Worm (Caenorhabditis elegans) whole organism, early embryonic: ENCODE data around the gene C54F6.20.
"Not testable (repeated sequence)": the region's sequence is repeated elsewhere in the genome, so short reads cannot be mapped to it uniquely, and the experiment has no call there.

ENCODE experiments used
- B0310.2 ChIP-seq: sonication (generic microtip); optimal IDR thresholded peaks from 2 replicates; lab custom pipeline; 2016; ENCODE audit warnings: mild to moderate bottlenecking, missing genetic modification characterization, missing compliant biosample characterization
- F13C5.2 ChIP-seq: sonication (generic microtip); optimal IDR thresholded peaks from 2 replicates; lab custom pipeline; 2017; ENCODE audit warnings: mild to moderate bottlenecking, missing genetic modification characterization, inconsistent platforms, missing compliant biosample characterization
- aly-1 ChIP-seq: sonication (generic microtip); optimal IDR thresholded peaks from 2 replicates; lab custom pipeline; 2016; ENCODE audit warnings: missing genetic modification characterization, missing compliant biosample characterization
- ama-1 ChIP-seq: fragments of 150-350 bp; optimal IDR thresholded peaks from 2 replicates; lab custom pipeline; 2014
- ceh-13 ChIP-seq: fragments of 200-800 bp; sonication (Bioruptor generic); optimal IDR thresholded peaks from 2 replicates; lab custom pipeline; 2018; ENCODE audit warnings: mild to moderate bottlenecking, missing genetic modification characterization, missing compliant biosample characterization
- ceh-36 ChIP-seq: sonication (generic microtip); optimal IDR thresholded peaks from 2 replicates; lab custom pipeline; 2016; ENCODE audit warnings: missing genetic modification characterization, inconsistent platforms, missing compliant biosample characterization
- ets-7 ChIP-seq: sonication (generic microtip); optimal IDR thresholded peaks from 2 replicates; lab custom pipeline; 2016; ENCODE audit warnings: missing genotype, missing genetic modification characterization, missing compliant biosample characterization
- flt-1 ChIP-seq: fragments of 200-800 bp; sonication (Bioruptor generic); IDR thresholded peaks from 2 replicates; pipeline ENCODE4 v1.3.6; 2022; ENCODE audit warnings: missing genetic modification characterization, missing compliant biosample characterization
- hmbx-1 ChIP-seq: sonication (generic microtip); optimal IDR thresholded peaks from 2 replicates; lab custom pipeline; 2016; ENCODE audit warnings: mild to moderate bottlenecking, missing genetic modification characterization, missing compliant biosample characterization
- hmg-4 ChIP-seq: fragments of 200-800 bp; sonication (Bioruptor generic); optimal IDR thresholded peaks from 2 replicates; lab custom pipeline; 2018; ENCODE audit warnings: mild to moderate bottlenecking, missing genetic modification characterization, missing compliant biosample characterization
- hnd-1 ChIP-seq: sonication (generic microtip); optimal IDR thresholded peaks from 2 replicates; lab custom pipeline; 2016; ENCODE audit warnings: missing genetic modification characterization, missing compliant biosample characterization
- pes-1 ChIP-seq: fragments of 200-800 bp; sonication (Bioruptor generic); IDR thresholded peaks from 2 replicates; pipeline ENCODE4 v1.3.6; 2022; ENCODE audit warnings: missing genetic modification reagents, missing genetic modification characterization, missing compliant biosample characterization
- scrt-1 ChIP-seq: fragments of 200-800 bp; sonication (Bioruptor generic); IDR thresholded peaks from 2 replicates; pipeline ENCODE4 v1.3.6; 2022; ENCODE audit warnings: missing genetic modification characterization, missing compliant biosample characterization
- sea-1 ChIP-seq: fragments of 200-800 bp; sonication (Bioruptor generic); conservative IDR thresholded peaks from 2 replicates; pipeline ENCODE4 v1.3.6; 2022; ENCODE audit warnings: missing genetic modification characterization, missing compliant biosample characterization
- tbx-11 ChIP-seq: fragments of 200-800 bp; sonication (Bioruptor generic); IDR thresholded peaks from 2 replicates; pipeline ENCODE4 v1.3.6; 2022; ENCODE audit warnings: missing genetic modification characterization, missing compliant biosample characterization
- tbx-37 ChIP-seq: fragments of 200-800 bp; sonication (Bioruptor generic); conservative IDR thresholded peaks from 2 replicates; pipeline ENCODE4 v1.3.6; 2022; ENCODE audit warnings: missing genetic modification reagents, missing genetic modification characterization, missing compliant biosample characterization
- tra-4 ChIP-seq: sonication (generic microtip); optimal IDR thresholded peaks from 2 replicates; lab custom pipeline; 2017; ENCODE audit warnings: missing genetic modification characterization, missing compliant biosample characterization

C54F6.20 gene

DNA sequence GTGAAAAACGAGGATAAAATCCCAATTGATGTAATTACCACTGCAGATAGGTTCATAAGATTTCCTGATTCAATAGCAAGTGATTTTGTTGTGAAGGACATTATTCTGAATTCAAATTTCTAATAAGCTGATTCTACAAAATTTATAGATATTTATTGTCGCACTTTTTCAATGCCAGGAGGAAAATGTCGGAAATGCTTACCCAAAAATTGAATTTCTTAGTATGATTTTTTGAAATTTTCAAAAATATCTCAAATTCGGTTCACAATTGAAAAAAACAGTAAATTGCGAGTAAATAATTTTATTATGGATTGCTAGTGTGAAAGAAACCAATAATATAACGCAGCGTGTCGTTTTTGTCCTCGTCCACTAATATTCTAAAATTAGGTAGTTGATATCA, 31.6 kb upstream of the C54F6.20 start, which contains the start of gene srbc-10:
srbc-10 (minus strand) TSS at position 101 of the 400 bp plus-strand sequence.
- TF ChIP-seq tbx-11 (GFP tag; lab: Robert Waterston, UW) (no peak), hmg-4 (GFP tag; lab: Kevin White, UChicago) (no peak), hmbx-1 (tag; lab: Kevin White, UChicago) (no peak), F13C5.2 (tag; lab: Kevin White, UChicago) (no peak), flt-1 (no peak), scrt-1 (GFP tag; lab: Robert Waterston, UW) (no peak), ets-7 (tag; lab: Kevin White, UChicago) (no peak), ama-1 (lab: Kevin White, UChicago) (no peak), pes-1 (GFP tag; lab: Robert Waterston, UW) (no peak), hnd-1 (tag; lab: Kevin White, UChicago) (no peak), ceh-13 (GFP tag; lab: Kevin White, UChicago) (no peak), tra-4 (tag; lab: Kevin White, UChicago) (no peak), tbx-37 (GFP tag; lab: Robert Waterston, UW) (no peak), aly-1 (no peak), B0310.2 (tag; lab: Kevin White, UChicago) (no peak)

DNA sequence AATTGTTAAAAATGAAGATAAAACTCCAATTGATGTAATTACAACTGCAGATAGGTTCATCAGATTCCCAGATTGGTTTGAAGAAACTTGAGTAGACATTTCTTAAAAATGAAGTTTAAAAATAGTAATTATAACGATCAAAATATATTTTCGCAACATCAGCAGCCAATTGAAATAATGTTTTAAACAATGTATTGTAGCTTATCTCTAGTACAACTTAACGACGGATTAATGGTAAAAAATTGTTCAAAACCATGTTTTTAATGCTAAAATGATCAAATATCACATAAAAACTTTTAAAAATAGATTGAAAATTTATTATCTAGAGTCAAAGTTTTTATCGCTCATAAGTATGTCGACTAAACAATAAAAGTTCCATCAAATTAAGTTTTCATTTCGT, 29.4 kb upstream of the C54F6.20 start, which contains the start of gene srbc-11:
srbc-11 (minus strand) TSS at position 101 of the 400 bp plus-strand sequence.
- TF ChIP-seq ceh-13 (GFP tag; lab: Kevin White, UChicago) (no peak), ama-1 (lab: Kevin White, UChicago) (no peak), B0310.2 (tag; lab: Kevin White, UChicago) (no peak), scrt-1 (GFP tag; lab: Robert Waterston, UW) (no peak), sea-1 (no peak), tbx-11 (GFP tag; lab: Robert Waterston, UW) (no peak), tbx-37 (GFP tag; lab: Robert Waterston, UW) (no peak), flt-1 (no peak), F13C5.2 (tag; lab: Kevin White, UChicago) (no peak), hmg-4 (GFP tag; lab: Kevin White, UChicago) (no peak), hnd-1 (tag; lab: Kevin White, UChicago) (no peak), ceh-36 (tag; lab: Kevin White, UChicago) (no peak), aly-1 (no peak)

DNA sequence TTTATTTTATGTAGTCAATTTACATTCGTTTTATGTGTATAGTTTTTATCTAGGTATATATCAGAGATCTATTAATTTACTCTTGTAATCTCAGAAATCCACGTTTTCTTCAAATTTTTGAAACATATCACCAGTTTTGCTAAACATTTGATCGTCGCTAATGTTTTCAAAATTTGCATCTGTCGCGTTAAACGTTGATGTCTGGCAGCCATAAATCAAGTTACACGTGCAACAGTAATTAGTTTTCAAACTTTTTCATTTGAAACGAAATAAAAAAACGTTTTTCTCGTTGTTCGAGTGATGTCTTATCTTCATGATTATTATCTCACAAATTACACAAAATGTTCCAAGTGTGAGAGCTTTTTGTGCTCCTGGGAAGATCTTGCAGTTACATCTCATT, 27.1 kb upstream of the C54F6.20 start, which contains the start of gene srh-79:
srh-79 (plus strand) TSS at position 301 of the 400 bp plus-strand sequence.
- TF ChIP-seq ceh-36 (tag; lab: Kevin White, UChicago) (no peak), hnd-1 (tag; lab: Kevin White, UChicago) (no peak), scrt-1 (GFP tag; lab: Robert Waterston, UW) (no peak), tbx-11 (GFP tag; lab: Robert Waterston, UW) (no peak), ceh-13 (GFP tag; lab: Kevin White, UChicago) (no peak), aly-1 (no peak), B0310.2 (tag; lab: Kevin White, UChicago) (no peak), pes-1 (GFP tag; lab: Robert Waterston, UW) (no peak), tra-4 (tag; lab: Kevin White, UChicago) (no peak), flt-1 (no peak), tbx-37 (GFP tag; lab: Robert Waterston, UW) (no peak), sea-1 (no peak), ama-1 (lab: Kevin White, UChicago) (no peak), F13C5.2 (tag; lab: Kevin White, UChicago) (no peak), hmbx-1 (tag; lab: Kevin White, UChicago) (no peak), ets-7 (tag; lab: Kevin White, UChicago) (no peak), hmg-4 (GFP tag; lab: Kevin White, UChicago) (no peak)

DNA sequence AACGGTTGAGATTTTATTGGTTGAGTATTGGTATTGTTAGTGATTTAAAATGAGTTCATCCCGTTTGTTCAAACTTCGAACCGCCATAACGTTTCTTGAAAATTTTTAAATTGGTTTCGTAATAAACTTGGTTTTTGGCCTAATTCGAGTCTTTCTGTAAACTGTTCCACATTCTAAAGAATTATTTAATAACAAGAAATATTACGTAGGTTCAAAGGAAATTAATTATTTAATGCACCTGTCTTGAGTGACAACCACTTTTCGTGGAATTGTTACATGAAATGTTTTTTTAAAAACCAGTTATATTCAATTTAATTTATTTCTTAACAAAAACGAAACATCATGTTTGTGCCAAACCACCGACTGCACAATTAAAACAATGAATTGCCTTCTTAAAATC, 23.4 kb upstream of the C54F6.20 start:
- TF ChIP-seq hmbx-1 (tag; lab: Kevin White, UChicago) = no peak
- TF ChIP-seq aly-1 = no peak
- TF ChIP-seq scrt-1 (GFP tag; lab: Robert Waterston, UW) = no peak
- no peak for TF ChIP-seq hmg-4 (GFP tag; lab: Kevin White, UChicago)
- no peak for TF ChIP-seq sea-1
- no peak for TF ChIP-seq tbx-37 (GFP tag; lab: Robert Waterston, UW)

DNA sequence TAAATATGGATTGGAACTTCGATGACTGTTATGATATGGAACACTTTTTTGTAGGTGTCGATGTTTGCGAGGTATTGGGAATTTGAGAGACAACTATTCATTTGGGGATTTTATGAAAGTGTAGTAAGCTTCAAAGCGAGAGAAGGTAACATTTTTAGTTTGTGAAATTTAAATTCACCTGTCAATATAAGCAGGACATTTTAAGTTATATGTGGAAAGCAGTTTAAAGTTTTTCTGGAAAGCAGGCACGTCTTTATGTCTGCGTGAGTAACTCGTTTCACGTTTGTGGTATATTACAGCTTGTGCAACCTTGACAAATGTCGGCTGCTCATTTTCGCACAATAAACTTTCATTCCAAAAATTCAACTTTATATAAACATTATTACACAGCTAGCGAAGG, 20.3 kb upstream of the C54F6.20 start, which contains the start of gene srh-229:
srh-229 (minus strand) TSS at position 101 of the 400 bp plus-strand sequence.
- TF ChIP-seq aly-1 (no peak), hnd-1 (tag; lab: Kevin White, UChicago) (no peak)

DNA sequence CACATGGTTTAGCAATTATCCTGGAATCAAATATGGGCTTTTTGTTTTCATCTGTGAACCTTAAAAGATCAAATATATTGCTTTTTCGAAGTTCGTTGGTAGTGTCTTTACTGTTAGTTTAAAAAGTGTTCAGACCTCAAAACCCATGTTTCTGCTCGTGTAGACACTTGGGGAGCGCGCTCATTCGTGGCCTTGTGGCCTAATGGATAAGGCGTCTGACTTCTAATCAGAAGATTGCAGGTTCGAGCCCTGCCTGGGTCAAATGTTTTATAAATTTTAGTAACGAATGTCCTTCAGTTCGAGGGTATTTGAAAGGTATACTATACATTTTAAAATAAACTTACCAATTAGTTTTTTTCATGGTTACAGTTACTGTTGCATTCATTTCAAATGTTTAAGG, 18.3 kb upstream of the C54F6.20 start:
- TF ChIP-seq tra-4 (tag; lab: Kevin White, UChicago) (no peak), hmbx-1 (tag; lab: Kevin White, UChicago) (no peak), B0310.2 (tag; lab: Kevin White, UChicago) (no peak), ceh-36 (tag; lab: Kevin White, UChicago) (no peak), pes-1 (GFP tag; lab: Robert Waterston, UW) (no peak), sea-1 (no peak), ama-1 (lab: Kevin White, UChicago) (no peak), scrt-1 (GFP tag; lab: Robert Waterston, UW) (no peak)

DNA sequence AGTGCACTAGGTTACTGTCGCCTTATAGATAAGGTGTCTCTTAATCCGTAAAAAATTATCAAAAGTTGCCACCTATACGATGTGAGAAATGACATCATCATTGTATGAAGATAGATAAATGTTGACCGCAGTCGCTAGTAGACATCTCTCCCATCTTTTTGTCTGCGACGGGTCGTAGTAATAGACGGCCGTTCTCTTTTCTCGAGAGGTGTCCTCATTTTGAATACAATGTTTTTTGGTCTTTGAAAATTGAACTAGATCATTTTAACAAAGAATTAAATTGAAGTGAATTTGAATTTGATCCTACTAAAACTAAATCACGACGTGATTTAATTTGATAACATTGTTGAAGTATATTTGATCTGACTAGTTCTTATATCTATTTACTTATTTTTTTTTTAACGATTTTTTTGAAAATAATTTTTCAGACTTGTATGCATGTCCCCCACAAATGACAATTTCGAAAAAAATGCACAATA, 15.9 kb upstream of the C54F6.20 start, which contains the start of the genes str-31 and nhr-172:
str-31 (minus strand) TSS at position 101 of the 479 bp plus-strand sequence.
nhr-172 (plus strand) TSS at position 429 of the 479 bp plus-strand sequence.
- TF ChIP-seq hnd-1 (tag; lab: Kevin White, UChicago) = no peak

DNA sequence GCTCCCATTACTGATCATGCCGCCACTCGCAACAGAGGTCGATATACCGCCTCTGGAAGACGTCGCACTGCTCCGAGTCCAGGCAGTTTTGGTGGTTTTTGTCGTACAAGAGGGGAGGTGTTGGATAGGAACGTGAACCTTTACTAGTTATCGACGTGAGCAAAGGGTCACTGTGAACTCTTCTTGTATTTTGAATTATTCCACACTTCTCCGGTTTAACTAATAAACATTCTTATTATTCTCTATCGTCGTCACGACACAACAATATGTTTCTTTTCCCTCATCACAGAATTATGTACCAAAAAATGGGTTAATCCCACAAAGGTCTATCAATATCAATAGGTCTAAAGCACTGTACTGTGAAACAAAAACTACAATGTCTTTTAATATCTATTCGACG, 13.1 kb upstream of the C54F6.20 start, which contains the start of gene nhr-171:
nhr-171 (plus strand) TSS at position 301 of the 400 bp plus-strand sequence.
- TF ChIP-seq sea-1; hmbx-1 (tag; lab: Kevin White, UChicago); hnd-1 (tag; lab: Kevin White, UChicago): not testable (repeated sequence)
